Worm (Caenorhabditis elegans) whole organism, late embryonic: ENCODE data around the gene F44F4.9.

Experiments used
- ceh-18 ChIP-seq: sonication (generic microtip); optimal IDR thresholded peaks from 2 replicates; lab custom pipeline; 2016; ENCODE audit warnings: missing genetic modification characterization, missing compliant biosample characterization
- ceh-19 ChIP-seq: fragments of 200-800 bp; sonication (Bioruptor generic); optimal IDR thresholded peaks from 2 replicates; lab custom pipeline; 2018; ENCODE audit warnings: mild to moderate bottlenecking, missing genetic modification characterization, missing compliant biosample characterization
- ceh-45 ChIP-seq: fragments of 200-800 bp; sonication (Bioruptor generic); IDR thresholded peaks from 2 replicates; pipeline ENCODE4 v1.3.6; 2022; ENCODE audit warnings: missing genetic modification reagents, missing genetic modification characterization, missing compliant biosample characterization
- che-1 ChIP-seq: sonication (generic microtip); optimal IDR thresholded peaks from 2 replicates; lab custom pipeline; 2016; ENCODE audit warnings: mild to moderate bottlenecking, missing genetic modification characterization, missing compliant biosample characterization
- eyg-1 ChIP-seq: sonication (generic microtip); optimal IDR thresholded peaks from 2 replicates; lab custom pipeline; 2016; ENCODE audit warnings: missing genotype, missing genetic modification characterization, missing compliant biosample characterization
- hlh-15 ChIP-seq: sonication (generic microtip); optimal IDR thresholded peaks from 2 replicates; lab custom pipeline; 2016; ENCODE audit warnings: missing genetic modification characterization, missing compliant biosample characterization
- hlh-30 ChIP-seq: sonication (generic microtip); optimal IDR thresholded peaks from 2 replicates; lab custom pipeline; 2017; ENCODE audit warnings: antibody characterized with exemption, missing genetic modification characterization, missing compliant biosample characterization; ENCODE audit not compliant: insufficient read depth
- hlh-6 ChIP-seq: sonication (generic microtip); optimal IDR thresholded peaks from 2 replicates; lab custom pipeline; 2016; ENCODE audit warnings: missing genotype, missing genetic modification characterization, missing compliant biosample characterization
- hlh-8 ChIP-seq: sonication (generic microtip); optimal IDR thresholded peaks from 2 replicates; lab custom pipeline; 2016; ENCODE audit warnings: missing genotype, missing genetic modification characterization, missing compliant biosample characterization
- lin-11 ChIP-seq: fragments of 200-800 bp; sonication (Bioruptor generic); optimal IDR thresholded peaks from 2 replicates; lab custom pipeline; 2018; ENCODE audit warnings: mild to moderate bottlenecking, missing genetic modification characterization, missing compliant biosample characterization
- nfya-1 ChIP-seq: sonication (generic microtip); optimal IDR thresholded peaks from 2 replicates; lab custom pipeline; 2017; ENCODE audit warnings: missing genetic modification characterization, mild to moderate bottlenecking, missing compliant biosample characterization, antibody characterized with exemption, moderate library complexity
- nhr-11 ChIP-seq: fragments of 150-350 bp; optimal IDR thresholded peaks from 2 replicates; lab custom pipeline; 2014; ENCODE audit warnings: missing biosample characterization, missing genetic modification characterization
- npax-4 ChIP-seq: sonication (generic microtip); optimal IDR thresholded peaks from 2 replicates; lab custom pipeline; 2016; ENCODE audit warnings: missing genetic modification characterization, missing compliant biosample characterization
- pros-1 ChIP-seq: fragments of 150-350 bp; optimal IDR thresholded peaks from 2 replicates; lab custom pipeline; 2014; ENCODE audit warnings: missing biosample characterization, missing genetic modification reagents, missing genetic modification characterization
- sdc-2 ChIP-seq: sonication (generic microtip); optimal IDR thresholded peaks from 2 replicates; lab custom pipeline; 2016; ENCODE audit warnings: missing genotype, missing genetic modification characterization, missing compliant biosample characterization
- tbx-2 ChIP-seq: sonication (generic microtip); optimal IDR thresholded peaks from 2 replicates; lab custom pipeline; 2016; ENCODE audit warnings: missing genetic modification characterization, missing compliant biosample characterization
- ttx-3 ChIP-seq: sonication (generic microtip); optimal IDR thresholded peaks from 2 replicates; lab custom pipeline; 2016; ENCODE audit warnings: missing genetic modification reagents, missing genetic modification characterization, missing compliant biosample characterization
- zip-5 ChIP-seq: sonication (generic microtip); optimal IDR thresholded peaks from 2 replicates; lab custom pipeline; 2016; ENCODE audit warnings: missing genetic modification characterization, missing compliant biosample characterization

F44F4.9 gene

DNA sequence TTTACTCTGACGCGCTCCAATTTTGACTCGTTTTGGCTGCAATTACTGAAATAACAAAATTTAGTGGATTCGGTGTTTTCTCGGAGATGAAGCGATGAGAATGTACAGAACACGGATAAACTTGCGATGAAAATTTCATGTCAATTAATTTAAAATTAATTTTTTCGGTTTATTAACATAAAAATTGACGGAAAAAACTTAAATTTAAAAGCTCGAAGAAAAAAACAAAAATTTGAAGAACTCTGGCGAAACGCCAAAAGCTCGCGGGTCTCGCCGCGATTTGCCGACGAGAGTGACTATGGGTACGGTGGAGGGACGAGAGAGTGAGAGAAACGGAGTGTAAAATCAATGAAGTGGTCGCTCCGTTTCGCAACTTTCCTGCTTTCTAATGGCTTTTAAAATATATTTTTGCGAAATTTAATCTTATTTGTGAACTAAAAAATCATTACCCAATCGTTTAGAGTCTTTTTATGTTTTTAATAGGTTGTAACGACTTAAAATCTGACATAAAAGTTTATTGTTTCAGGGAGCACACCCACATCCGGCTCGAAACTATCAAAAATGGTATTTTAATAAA is 46.9 kb downstream of the F44F4.9 start, which contains the start of the genes gmps-1 and cap-2 (continued):
- TF ChIP-seq ceh-19 (GFP tag; lab: Kevin White, UChicago), result no peak
- no peak for TF ChIP-seq hlh-15 (tag; lab: Kevin White, UChicago)
- no peak for TF ChIP-seq nhr-11 (tag; lab: Kevin White, UChicago)
- no peak for TF ChIP-seq ttx-3 (tag; lab: Kevin White, UChicago)
- no peak for TF ChIP-seq che-1 (tag; lab: Kevin White, UChicago)
- no peak for TF ChIP-seq ceh-45
- peak; percentile 5 for TF ChIP-seq eyg-1 (tag; lab: Kevin White, UChicago)
- no peak for TF ChIP-seq zip-5
- TF ChIP-seq hlh-30 (tag; lab: Kevin White, UChicago), result no peak
- TF ChIP-seq sdc-2 (tag; lab: Kevin White, UChicago), result no peak
- TF ChIP-seq lin-11 (tag; lab: Kevin White, UChicago), result peak; percentile 6
- peak; percentile 95 for TF ChIP-seq nfya-1
- TF ChIP-seq hlh-8 (tag; lab: Kevin White, UChicago), result peak; percentile 19
- TF ChIP-seq pros-1, result no peak
- no peak for TF ChIP-seq hlh-6 (tag; lab: Kevin White, UChicago)
- peak; percentile 80 for TF ChIP-seq tbx-2

DNA sequence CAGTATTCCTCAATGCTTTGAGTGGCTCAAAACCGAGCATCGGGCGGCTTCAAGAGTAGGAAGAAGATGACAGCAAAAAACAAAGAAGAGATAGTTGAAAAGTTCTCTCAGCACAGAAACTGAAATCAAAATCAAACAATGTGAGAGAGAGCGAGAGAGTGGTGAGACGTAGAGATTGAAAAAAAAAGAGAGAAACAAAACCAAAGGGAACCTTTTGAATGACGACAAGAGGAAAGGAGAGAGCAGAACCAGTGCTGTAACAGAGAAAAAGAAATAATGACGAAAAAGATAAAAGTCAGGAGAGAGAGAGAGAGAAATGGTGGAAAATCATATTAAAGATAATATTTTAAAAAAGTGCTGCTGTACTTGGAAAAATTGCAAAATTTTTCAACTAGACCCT is 48.4 kb downstream of the F44F4.9 start:
- peak; percentile 59 for TF ChIP-seq ceh-18 (tag; lab: Kevin White, UChicago)
- TF ChIP-seq npax-4 (tag; lab: Kevin White, UChicago), result no peak
